Worm (Caenorhabditis elegans): ENCODE results near the gene Y37E11AL.1.

DNA sequence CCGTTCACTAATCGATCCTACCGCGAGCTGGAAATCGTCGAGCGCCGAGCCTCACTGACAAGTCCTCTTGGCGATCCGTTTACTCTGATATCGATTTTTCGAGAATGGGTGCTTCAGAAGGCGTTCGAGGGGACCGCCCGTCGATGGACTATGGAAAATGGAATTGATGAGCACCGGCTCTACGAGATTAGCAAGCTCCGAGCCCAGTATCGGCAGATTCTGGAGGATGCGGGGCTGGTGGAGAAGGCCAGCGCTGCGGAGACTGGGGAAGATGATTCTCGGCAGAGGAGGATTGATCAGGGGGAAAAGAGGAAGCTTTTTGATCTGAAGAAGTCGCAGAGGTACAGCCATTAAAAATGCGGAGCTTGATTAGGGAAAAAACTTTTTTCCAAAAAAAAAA, 22.1 kb downstream of the Y37E11AL.1 start:
- no peak for TF ChIP-seq mdl-1 (tag; optimal IDR thresholded peaks at IDR 0.05)
- no peak for TF ChIP-seq sea-2 (GFP tag; optimal IDR thresholded peaks at IDR 0.05)
- no peak for TF ChIP-seq egl-27 (tag; optimal IDR thresholded peaks at IDR 0.05)
- no peak for TF ChIP-seq eor-1 (tag; optimal IDR thresholded peaks at IDR 0.05)
- TF ChIP-seq ceh-16 (tag; optimal IDR thresholded peaks at IDR 0.05) = no peak

Measured in whole organism, L3 larva.